Fruit fly (Drosophila melanogaster): ENCODE data around the gene Jon65Aii.
A peak's percentile ranks its signal among the peaks of the same experiment; 100 is the strongest.

The Jon65Aii gene

dm6 chr3L:6050230-6050807 lies 1.8 kb upstream of the Jon65Aii start, which contains the start of gene Jon65Aiii (continued):
- TF ChIP-seq CG34376 (GFP tag; optimal IDR thresholded peaks at IDR 0.05) (peak; percentile 71), bsh (GFP tag; optimal IDR thresholded peaks at IDR 0.05) (no peak), sd (tag; optimal IDR thresholded peaks at IDR 0.05) (peak; percentile 18)

- TF ChIP-seq gsb (GFP tag; IDR thresholded peaks at IDR 0.05) (no peak), CG17802 (tag; optimal IDR thresholded peaks at IDR 0.05) (no peak), Eip74EF (GFP tag; optimal IDR thresholded peaks at IDR 0.05) (no peak), psq (GFP tag; optimal IDR thresholded peaks at IDR 0.05) (no peak), Ets65A (GFP tag) (no peak), CrebB (tag; optimal IDR thresholded peaks at IDR 0.05) (no peak), Oli (tag; optimal IDR thresholded peaks at IDR 0.05) (no peak)
Measured at dm6 chr3L:6054343-6054742, 2.2 kb downstream of the Jon65Aii start, which contains the start of gene Jon65Ai. Gene Jon65Ai (minus strand): TSS chr3L:6054443.

dm6 chr3L:6054803-6055202 lies 2.7 kb downstream of the Jon65Aii start, which contains the start of gene tant:
Gene tant (plus strand): TSS chr3L:6055136.
- peak; percentile 17 for TF ChIP-seq CG15601 (tag; optimal IDR thresholded peaks at IDR 0.05)
- TF ChIP-seq Hmx (GFP tag; optimal IDR thresholded peaks at IDR 0.05), result no peak
- peak; percentile 6 for TF ChIP-seq Hsf (GFP tag; optimal IDR thresholded peaks at IDR 0.05)
- peak; percentile 92 for TF ChIP-seq sna (GFP tag; IDR thresholded peaks at IDR 0.05; ENCODE audit: partially characterized antibody)
- peak; percentile 45 for TF ChIP-seq sug (tag; optimal IDR thresholded peaks at IDR 0.05)
- TF ChIP-seq inv (GFP tag; IDR thresholded peaks at IDR 0.05; ENCODE audit: partially characterized antibody), result peak; percentile 92
- peak in 1 of 2 experiments; percentile 13 for TF ChIP-seq chif (GFP tag; optimal IDR thresholded peaks at IDR 0.05)
- peak; percentile 76 for TF ChIP-seq pzg (GFP tag; optimal IDR thresholded peaks at IDR 0.05)
- no peak for TF ChIP-seq Ada2b (GFP tag; IDR thresholded peaks at IDR 0.05)
- no peak for TF ChIP-seq unpg (GFP tag; optimal IDR thresholded peaks at IDR 0.05)
- TF ChIP-seq CG17186 (GFP tag; optimal IDR thresholded peaks at IDR 0.05), result peak; percentile 72
- TF ChIP-seq shn (GFP tag; optimal IDR thresholded peaks at IDR 0.05), result peak; percentile 16
- peak; percentile 86 for TF ChIP-seq CG14860 (GFP tag; IDR thresholded peaks at IDR 0.05; ENCODE audit: partially characterized antibody)
- no peak for TF ChIP-seq PHDP (tag; optimal IDR thresholded peaks at IDR 0.05)
- peak; percentile 13 for TF ChIP-seq gem (tag; optimal IDR thresholded peaks at IDR 0.05)
- peak; percentile 11 for TF ChIP-seq Xbp1 (GFP tag; optimal IDR thresholded peaks at IDR 0.05)
- no peak for TF ChIP-seq MESR4 (GFP tag; optimal IDR thresholded peaks at IDR 0.05)
- TF ChIP-seq CG14710 (tag; optimal IDR thresholded peaks at IDR 0.05), result peak; percentile 99
- TF ChIP-seq CG9437 (GFP tag; optimal IDR thresholded peaks at IDR 0.05), result no peak
- TF ChIP-seq ato (GFP tag; IDR thresholded peaks at IDR 0.05; ENCODE audit: partially characterized antibody), result peak; percentile 86
- TF ChIP-seq HmgD (GFP tag; optimal IDR thresholded peaks at IDR 0.05), result peak; percentile 84
- peak; percentile 44 for TF ChIP-seq phol (tag; optimal IDR thresholded peaks at IDR 0.05)
- peak; percentile 96 for TF ChIP-seq CG8478 (optimal IDR thresholded peaks at IDR 0.05)
- TF ChIP-seq CG16813 (GFP tag; IDR thresholded peaks at IDR 0.05; ENCODE audit: partially characterized antibody), result peak; percentile 95
- peak; percentile 95 for TF ChIP-seq Dll (GFP tag; IDR thresholded peaks at IDR 0.05; ENCODE audit: partially characterized antibody)
- TF ChIP-seq CG32767 (GFP tag; IDR thresholded peaks at IDR 0.05), result no peak
- TF ChIP-seq HmgZ (tag; optimal IDR thresholded peaks at IDR 0.05), result peak; percentile 49
- TF ChIP-seq ewg (GFP tag; optimal IDR thresholded peaks at IDR 0.05), result peak; percentile 7
- TF ChIP-seq insv (GFP tag; optimal IDR thresholded peaks at IDR 0.05), result no peak
- TF ChIP-seq trem (tag; optimal IDR thresholded peaks at IDR 0.05), result peak; percentile 96
- peak; percentile 30 for TF ChIP-seq jumu (GFP tag; optimal IDR thresholded peaks at IDR 0.05)
- TF ChIP-seq mam (GFP tag; optimal IDR thresholded peaks at IDR 0.05), result peak; percentile 13
- peak; percentile 74 for TF ChIP-seq Lhr (GFP tag; optimal IDR thresholded peaks at IDR 0.05)
- no peak for TF ChIP-seq wor (GFP tag; IDR thresholded peaks at IDR 0.05)
- peak; percentile 92 for TF ChIP-seq CG13287 (GFP tag; IDR thresholded peaks at IDR 0.05; ENCODE audit: partially characterized antibody)
- TF ChIP-seq pita (GFP tag; optimal IDR thresholded peaks at IDR 0.05), result peak; percentile 76

Measured in whole organism, embryonic.